Worm (Caenorhabditis elegans) whole organism, L1 larva: ENCODE data around the gene Y1B5A.1.

Source experiments
- ama-1 ChIP-seq: fragments of 150-350 bp; optimal IDR thresholded peaks from 2 replicates; lab custom pipeline; 2014
- ceh-82 ChIP-seq, 3 experiments: fragments of 150-350 bp in 1 of 3; sonication (generic microtip) in 2 of 3; optimal IDR thresholded peaks; 2 replicates each; lab custom pipeline; 2014 to 2017; ENCODE audit warnings: missing biosample characterization in 3 of 3, missing genetic modification characterization in 3 of 3
- dpl-1 ChIP-seq, 3 experiments: fragments of 150-350 bp in 2 of 3; sonication (generic microtip) in 1 of 3; optimal IDR thresholded peaks; 2 replicates each; lab custom pipeline; 2014 to 2017; ENCODE audit warnings: missing biosample characterization in 3 of 3, missing genetic modification characterization in 3 of 3, missing genetic modification reagents in 3 of 3
- dsc-1 ChIP-seq: sonication (generic microtip); optimal IDR thresholded peaks from 2 replicates; lab custom pipeline; 2016; ENCODE audit warnings: mild to moderate bottlenecking, missing genetic modification characterization, missing compliant biosample characterization
- grh-1 ChIP-seq: fragments of 200-800 bp; sonication (Bioruptor generic); IDR thresholded peaks from 2 replicates; pipeline ENCODE4 v1.3.6; 2022; ENCODE audit warnings: missing genetic modification reagents, missing genetic modification characterization, missing compliant biosample characterization
- jun-1 ChIP-seq: fragments of 150-350 bp; optimal IDR thresholded peaks from 2 replicates; lab custom pipeline; 2014; ENCODE audit warnings: missing biosample characterization, missing genetic modification reagents, missing genetic modification characterization
- mep-1 ChIP-seq: fragments of 150-350 bp; optimal IDR thresholded peaks from 2 replicates; lab custom pipeline; 2014; ENCODE audit warnings: missing biosample characterization, missing genetic modification characterization
- nhr-19 ChIP-seq: fragments of 200-800 bp; sonication (Bioruptor generic); conservative IDR thresholded peaks from 2 replicates; pipeline ENCODE4 v1.3.6; 2022; ENCODE audit warnings: missing genetic modification characterization, missing compliant biosample characterization
- nhr-76 ChIP-seq: sonication (generic microtip); optimal IDR thresholded peaks from 2 replicates; lab custom pipeline; 2017; ENCODE audit warnings: missing biosample characterization, missing genetic modification characterization
- tbx-2 ChIP-seq: sonication (generic microtip); optimal IDR thresholded peaks from 2 replicates; lab custom pipeline; 2016; ENCODE audit warnings: missing genetic modification characterization, missing compliant biosample characterization
- tlp-1 ChIP-seq: fragments of 150-350 bp; optimal IDR thresholded peaks from 2 replicates; lab custom pipeline; 2014; ENCODE audit warnings: missing biosample characterization, missing genetic modification characterization
- unc-62 ChIP-seq: fragments of 150-350 bp; optimal IDR thresholded peaks from 2 replicates; lab custom pipeline; 2014; ENCODE audit warnings: missing biosample characterization, missing genetic modification reagents, missing genetic modification characterization

DNA sequence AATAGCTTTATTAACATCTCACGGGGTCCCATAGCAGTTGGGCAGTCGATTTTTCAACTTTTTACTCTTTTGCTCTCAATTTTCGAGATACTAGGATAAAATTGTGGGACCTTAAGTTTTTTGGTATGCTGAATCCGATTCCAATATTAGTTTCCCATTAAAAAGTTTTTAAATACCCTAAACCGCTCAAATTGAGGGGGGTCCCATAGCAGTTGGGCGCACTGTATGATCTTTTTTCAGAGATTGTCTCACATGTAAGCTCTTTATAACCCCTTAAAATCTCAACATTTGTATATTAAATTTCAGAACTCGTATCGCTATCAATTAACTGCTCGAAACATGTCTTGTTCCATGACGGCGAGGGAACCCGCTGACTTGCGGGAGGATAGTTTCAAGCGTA is 20.9 kb downstream of the Y1B5A.1 start, which contains the start of gene C36B7.2:
- TF ChIP-seq nhr-19 (no peak), tbx-2 (tag; lab: Kevin White, UChicago) (no peak), nhr-76 (tag; lab: Kevin White, UChicago) (no peak), ama-1 (lab: Kevin White, UChicago) (no peak), mep-1 (no peak), dsc-1 (tag; lab: Kevin White, UChicago) (no peak), grh-1 (GFP tag; lab: Robert Waterston, UW) (no peak), dpl-1 (GFP tag; optimal IDR thresholded peaks at IDR 0.05; lab: Kevin White, UChicago) (no peak), ceh-82 (tag; optimal IDR thresholded peaks at IDR 0.05; lab: Kevin White, UChicago) (no peak), unc-62 (GFP tag; lab: Kevin White, UChicago) (no peak), jun-1 (no peak), tlp-1 (no peak)
